Worm (Caenorhabditis elegans): ENCODE data around the gene D2024.4.

- no peak for TF ChIP-seq dao-5 (tag; optimal IDR thresholded peaks at IDR 0.05)
- TF ChIP-seq W03F9.2 (tag; optimal IDR thresholded peaks at IDR 0.05), result no peak
- TF ChIP-seq him-1 (tag; optimal IDR thresholded peaks at IDR 0.05), result no peak
Measured at ce11 chrIV:7276661-7277060, 45.6 kb downstream of the D2024.4 start, which contains the start of gene C06E4.2.

Data from whole organism, L4/young adult.